Worm (Caenorhabditis elegans) whole organism, early embryonic: ENCODE data around the gene F28H6.4.

ENCODE experiments used
- B0310.2 ChIP-seq: sonication (generic microtip); optimal IDR thresholded peaks from 2 replicates; lab custom pipeline; 2016; ENCODE audit warnings: mild to moderate bottlenecking, missing genetic modification characterization, missing compliant biosample characterization
- F13C5.2 ChIP-seq: sonication (generic microtip); optimal IDR thresholded peaks from 2 replicates; lab custom pipeline; 2017; ENCODE audit warnings: mild to moderate bottlenecking, missing genetic modification characterization, inconsistent platforms, missing compliant biosample characterization
- aly-1 ChIP-seq: sonication (generic microtip); optimal IDR thresholded peaks from 2 replicates; lab custom pipeline; 2016; ENCODE audit warnings: missing genetic modification characterization, missing compliant biosample characterization
- ama-1 ChIP-seq: fragments of 150-350 bp; optimal IDR thresholded peaks from 2 replicates; lab custom pipeline; 2014
- ceh-13 ChIP-seq: fragments of 200-800 bp; sonication (Bioruptor generic); optimal IDR thresholded peaks from 2 replicates; lab custom pipeline; 2018; ENCODE audit warnings: mild to moderate bottlenecking, missing genetic modification characterization, missing compliant biosample characterization
- flt-1 ChIP-seq: fragments of 200-800 bp; sonication (Bioruptor generic); IDR thresholded peaks from 2 replicates; pipeline ENCODE4 v1.3.6; 2022; ENCODE audit warnings: missing genetic modification characterization, missing compliant biosample characterization
- hmbx-1 ChIP-seq: sonication (generic microtip); optimal IDR thresholded peaks from 2 replicates; lab custom pipeline; 2016; ENCODE audit warnings: mild to moderate bottlenecking, missing genetic modification characterization, missing compliant biosample characterization
- hmg-4 ChIP-seq: fragments of 200-800 bp; sonication (Bioruptor generic); optimal IDR thresholded peaks from 2 replicates; lab custom pipeline; 2018; ENCODE audit warnings: mild to moderate bottlenecking, missing genetic modification characterization, missing compliant biosample characterization
- pes-1 ChIP-seq: fragments of 200-800 bp; sonication (Bioruptor generic); IDR thresholded peaks from 2 replicates; pipeline ENCODE4 v1.3.6; 2022; ENCODE audit warnings: missing genetic modification reagents, missing genetic modification characterization, missing compliant biosample characterization
- tbx-11 ChIP-seq: fragments of 200-800 bp; sonication (Bioruptor generic); IDR thresholded peaks from 2 replicates; pipeline ENCODE4 v1.3.6; 2022; ENCODE audit warnings: missing genetic modification characterization, missing compliant biosample characterization

- no peak for TF ChIP-seq aly-1 (tag; lab: Kevin White, UChicago)
- no peak for TF ChIP-seq pes-1
- TF ChIP-seq B0310.2 = no peak
- TF ChIP-seq ama-1 = no peak
- no peak for TF ChIP-seq tbx-11 (GFP tag; lab: Robert Waterston, UW)
- TF ChIP-seq flt-1 (GFP tag; lab: Robert Waterston, UW) = no peak
- TF ChIP-seq hmg-4 (GFP tag; lab: Kevin White, UChicago) = no peak
- no peak for TF ChIP-seq ceh-13 (GFP tag; lab: Kevin White, UChicago)
- no peak for TF ChIP-seq hmbx-1
- TF ChIP-seq F13C5.2 (tag; lab: Kevin White, UChicago) = no peak
Measured at ce11 chrX:14125870-14126269, 1.8 kb upstream of the F28H6.4 start, which contains the start of gene F28H6.6.
